Fruit fly (Drosophila melanogaster) whole organism, embryonic: ENCODE results near the gene CG14043.
A peak's percentile ranks its signal among the peaks of the same experiment; 100 is the strongest.

Experiments
- Atf-2 ChIP-seq: fragments of 200-800 bp; sonication (Bioruptor generic); optimal IDR thresholded peaks from 2 replicates; lab custom pipeline; 2016; ENCODE audit warnings: missing biosample characterization, missing genetic modification characterization
- BtbVII ChIP-seq: fragments of 200-800 bp; sonication (Bioruptor generic); optimal IDR thresholded peaks from 3 replicates; lab custom pipeline; 2017; ENCODE audit warnings: missing biosample characterization, mild to moderate bottlenecking, missing genetic modification characterization
- C15 ChIP-seq: fragments of 200-800 bp; sonication (Bioruptor generic); IDR thresholded peaks from 3 replicates; pipeline ENCODE4 v1.3.6; 2022; ENCODE audit warnings: missing biosample characterization, missing genetic modification characterization
- CG10366 ChIP-seq: fragments of 200-800 bp; sonication (Bioruptor generic); IDR thresholded peaks from 2 replicates; pipeline ENCODE4 v1.3.6; 2022; ENCODE audit warnings: missing biosample characterization, missing genetic modification characterization
- CG12769 ChIP-seq: fragments of 200-800 bp; sonication (Bioruptor generic); optimal IDR thresholded peaks from 2 replicates; lab custom pipeline; 2019; ENCODE audit warnings: missing biosample characterization, mild to moderate bottlenecking, missing genetic modification characterization, moderate library complexity
- CG13775 ChIP-seq: fragments of 200-800 bp; sonication (Bioruptor generic); optimal IDR thresholded peaks from 3 replicates; lab custom pipeline; 2017; ENCODE audit warnings: missing biosample characterization, mild to moderate bottlenecking, missing genetic modification characterization
- CG14667 ChIP-seq: fragments of 200-800 bp; sonication (Bioruptor generic); IDR thresholded peaks from 2 replicates; pipeline ENCODE4 v1.3.6; 2022; ENCODE audit warnings: missing biosample characterization, missing genetic modification characterization
- CG15514 ChIP-seq: fragments of 200-800 bp; sonication (Bioruptor generic); optimal IDR thresholded peaks from 3 replicates; lab custom pipeline; 2017; ENCODE audit warnings: missing biosample characterization, missing genetic modification characterization, mild to moderate bottlenecking, moderate library complexity, missing genetic modification reagents
- CG15601 ChIP-seq: fragments of 200-800 bp; sonication (Bioruptor generic); optimal IDR thresholded peaks from 3 replicates; lab custom pipeline; 2019; ENCODE audit warnings: missing biosample characterization, mild to moderate bottlenecking, missing genetic modification characterization, moderate library complexity
- CG1602 ChIP-seq: fragments of 200-800 bp; sonication (Bioruptor generic); optimal IDR thresholded peaks from 3 replicates; lab custom pipeline; 2016; ENCODE audit warnings: missing biosample characterization, missing genetic modification characterization
- CG18599 ChIP-seq: fragments of 200-800 bp; sonication (Bioruptor generic); optimal IDR thresholded peaks from 3 replicates; lab custom pipeline; 2017; ENCODE audit warnings: missing biosample characterization, missing genetic modification characterization, mild to moderate bottlenecking, moderate library complexity, missing genetic modification reagents
- CG2120 ChIP-seq: fragments of 200-800 bp; sonication (Bioruptor generic); optimal IDR thresholded peaks from 3 replicates; lab custom pipeline; 2016; ENCODE audit warnings: missing biosample characterization, missing genetic modification characterization
- CG2875 ChIP-seq: fragments of 200-800 bp; sonication (Bioruptor generic); optimal IDR thresholded peaks from 2 replicates; lab custom pipeline; 2017; ENCODE audit warnings: missing biosample characterization, mild to moderate bottlenecking, missing genetic modification characterization, missing genetic modification reagents
- CG31388 ChIP-seq: fragments of 200-800 bp; sonication (Bioruptor generic); optimal IDR thresholded peaks from 2 replicates; lab custom pipeline; 2016; ENCODE audit warnings: missing biosample characterization, missing genetic modification characterization
- CG3407 ChIP-seq: fragments of 200-800 bp; sonication (Bioruptor generic); optimal IDR thresholded peaks from 2 replicates; lab custom pipeline; 2018; ENCODE audit warnings: missing biosample characterization, mild to moderate bottlenecking, missing genetic modification characterization
- CG5180 ChIP-seq: fragments of 200-800 bp; sonication (Bioruptor generic); optimal IDR thresholded peaks from 3 replicates; lab custom pipeline; 2017; ENCODE audit warnings: missing biosample characterization, missing genetic modification characterization, mild to moderate bottlenecking, moderate library complexity, missing genetic modification reagents
- CG6175 ChIP-seq: fragments of 200-800 bp; sonication (Bioruptor generic); IDR thresholded peaks from 3 replicates; pipeline ENCODE4 v1.3.6; 2022; ENCODE audit warnings: missing biosample characterization, missing genetic modification characterization
- CG7786 ChIP-seq: fragments of 200-800 bp; sonication (Bioruptor generic); optimal IDR thresholded peaks from 2 replicates; lab custom pipeline; 2016; ENCODE audit warnings: missing biosample characterization, missing genetic modification characterization
- CG7839 ChIP-seq: fragments of 200-800 bp; sonication (Bioruptor generic); optimal IDR thresholded peaks from 3 replicates; lab custom pipeline; 2018; ENCODE audit warnings: missing biosample characterization, mild to moderate bottlenecking, missing genetic modification characterization, moderate library complexity
- CG8089 ChIP-seq: fragments of 200-800 bp; sonication (Bioruptor generic); optimal IDR thresholded peaks from 3 replicates; lab custom pipeline; 2016; ENCODE audit warnings: missing biosample characterization, missing genetic modification characterization
- D ChIP-seq, 2 experiments: fragments of 200-800 bp in 1 of 2; fragments of >200 bp in 1 of 2; sonication (Bioruptor generic) in 1 of 2; optimal IDR thresholded peaks; 2 replicates in 1 of 2; 3 replicates in 1 of 2; lab custom pipeline; 2017; ENCODE audit warnings: mild to moderate bottlenecking in 1 of 2, missing biosample characterization in 1 of 2, missing genetic modification characterization in 1 of 2, missing genetic modification reagents in 1 of 2
- HLHmδ ChIP-seq: fragments of 200-800 bp; sonication (Bioruptor generic); optimal IDR thresholded peaks from 2 replicates; lab custom pipeline; 2018; ENCODE audit warnings: missing biosample characterization, mild to moderate bottlenecking, missing genetic modification characterization, moderate library complexity
- Lhr ChIP-seq: fragments of 200-800 bp; sonication (Bioruptor generic); optimal IDR thresholded peaks from 3 replicates; lab custom pipeline; 2017; ENCODE audit warnings: mild to moderate bottlenecking, missing biosample characterization, missing genetic modification reagents, missing genetic modification characterization
- Med ChIP-seq: fragments of 200-800 bp; sonication (Bioruptor generic); peaks from one replicate; lab custom pipeline; 2016; ENCODE audit warnings: missing biosample characterization, missing genetic modification characterization, mild to moderate bottlenecking, inconsistent platforms, moderate library complexity
- Ssrp ChIP-seq: fragments of 200-800 bp; sonication (Bioruptor generic); optimal IDR thresholded peaks from 2 replicates; lab custom pipeline; 2018; ENCODE audit warnings: missing biosample characterization, mild to moderate bottlenecking, missing genetic modification characterization, moderate library complexity
- YL-1 ChIP-seq: fragments of 200-800 bp; sonication (Bioruptor generic); optimal IDR thresholded peaks from 3 replicates; lab custom pipeline; 2017; ENCODE audit warnings: missing biosample characterization, mild to moderate bottlenecking, missing genetic modification characterization
- ab ChIP-seq: fragments of 200-800 bp; sonication (Bioruptor generic); optimal IDR thresholded peaks from 2 replicates; lab custom pipeline; 2016; ENCODE audit warnings: missing biosample characterization, missing genetic modification characterization
- bigmax ChIP-seq: fragments of 200-800 bp; sonication (Bioruptor generic); optimal IDR thresholded peaks from 2 replicates; lab custom pipeline; 2018; ENCODE audit warnings: missing biosample characterization, mild to moderate bottlenecking, missing genetic modification characterization
- bsh ChIP-seq, 2 experiments: fragments of 200-800 bp; sonication (Bioruptor generic); optimal IDR thresholded peaks; 2 replicates each; lab custom pipeline; 2017 to 2018; ENCODE audit warnings: mild to moderate bottlenecking in 2 of 2, missing biosample characterization in 2 of 2, missing genetic modification characterization in 2 of 2, moderate library complexity in 1 of 2
- chm ChIP-seq: fragments of 200-800 bp; sonication (Bioruptor generic); IDR thresholded peaks from 2 replicates; pipeline ENCODE4 v1.3.6; 2022; ENCODE audit warnings: missing biosample characterization, missing genetic modification characterization
- corto ChIP-seq: fragments of 200-800 bp; sonication (Bioruptor generic); optimal IDR thresholded peaks from 2 replicates; lab custom pipeline; 2016; ENCODE audit warnings: missing biosample characterization, mild to moderate bottlenecking, missing genetic modification characterization, moderate library complexity
- da ChIP-seq: fragments of 200-800 bp; sonication (Bioruptor generic); optimal IDR thresholded peaks from 2 replicates; lab custom pipeline; 2016; ENCODE audit warnings: missing biosample characterization, missing genetic modification characterization
- hkb ChIP-seq, 2 experiments: fragments of 200-800 bp in 1 of 2; fragments of >200 bp in 1 of 2; sonication (Bioruptor generic) in 1 of 2; IDR thresholded peaks in 1 of 2; optimal IDR thresholded peaks in 1 of 2; 2 replicates each; pipeline versions ENCODE4 v1.3.6 to Lab custom; 2017 to 2022; ENCODE audit warnings: missing biosample characterization in 1 of 2, missing genetic modification characterization in 1 of 2
- hth ChIP-seq: fragments of >200 bp; optimal IDR thresholded peaks from 2 replicates; lab custom pipeline; 2017; ENCODE audit warnings: inconsistent platforms
- lab ChIP-seq: fragments of 200-800 bp; sonication (Bioruptor generic); optimal IDR thresholded peaks from 3 replicates; lab custom pipeline; 2017; ENCODE audit warnings: missing biosample characterization, missing genetic modification characterization, mild to moderate bottlenecking, moderate library complexity, missing genetic modification reagents
- lbe ChIP-seq: fragments of 200-800 bp; sonication (Bioruptor generic); optimal IDR thresholded peaks from 2 replicates; lab custom pipeline; 2016; ENCODE audit warnings: missing biosample characterization, mild to moderate bottlenecking, missing genetic modification characterization
- nau ChIP-seq: fragments of 200-800 bp; sonication (Bioruptor generic); optimal IDR thresholded peaks from 3 replicates; lab custom pipeline; 2017; ENCODE audit warnings: missing biosample characterization, mild to moderate bottlenecking, missing genetic modification characterization, missing genetic modification reagents
- psq ChIP-seq: fragments of 200-800 bp; sonication (Bioruptor generic); optimal IDR thresholded peaks from 2 replicates; lab custom pipeline; 2017; ENCODE audit warnings: missing biosample characterization, missing genetic modification characterization
- pzg ChIP-seq: fragments of 200-800 bp; sonication (Bioruptor generic); optimal IDR thresholded peaks from 3 replicates; lab custom pipeline; 2018; ENCODE audit warnings: missing biosample characterization, mild to moderate bottlenecking, missing genetic modification characterization, moderate library complexity
- rib ChIP-seq: fragments of 200-800 bp; sonication (Bioruptor generic); IDR thresholded peaks from 2 replicates; pipeline ENCODE4 v1.3.6; 2022; ENCODE audit warnings: missing biosample characterization, missing genetic modification characterization
- sens ChIP-seq: fragments of 200-800 bp; sonication (Bioruptor generic); peaks from one replicate; lab custom pipeline; 2016; ENCODE audit warnings: missing biosample characterization, missing genetic modification characterization
- sens-2 ChIP-seq: fragments of 200-800 bp; sonication (Bioruptor generic); IDR thresholded peaks from 2 replicates; pipeline ENCODE4 v1.3.6; 2022; ENCODE audit warnings: missing biosample characterization, missing genetic modification characterization
- sqz ChIP-seq: fragments of 200-800 bp; sonication (Bioruptor generic); optimal IDR thresholded peaks from 3 replicates; lab custom pipeline; 2018; ENCODE audit warnings: missing biosample characterization, mild to moderate bottlenecking, missing genetic modification characterization
- tna ChIP-seq: fragments of 200-800 bp; sonication (Bioruptor generic); IDR thresholded peaks from 2 replicates; pipeline ENCODE4 v1.3.6; 2022; ENCODE audit warnings: missing biosample characterization, missing genetic modification characterization; ENCODE audit not compliant: partially characterized antibody
- trh ChIP-seq: fragments of 200-800 bp; sonication (Bioruptor generic); optimal IDR thresholded peaks from 2 replicates; lab custom pipeline; 2016; ENCODE audit warnings: missing biosample characterization, missing genetic modification characterization
- wdn ChIP-seq: fragments of 200-800 bp; sonication (Bioruptor generic); IDR thresholded peaks from 2 replicates; pipeline ENCODE4 v1.3.6; 2022; ENCODE audit warnings: missing biosample characterization, missing genetic modification characterization

CG14043 gene

DNA sequence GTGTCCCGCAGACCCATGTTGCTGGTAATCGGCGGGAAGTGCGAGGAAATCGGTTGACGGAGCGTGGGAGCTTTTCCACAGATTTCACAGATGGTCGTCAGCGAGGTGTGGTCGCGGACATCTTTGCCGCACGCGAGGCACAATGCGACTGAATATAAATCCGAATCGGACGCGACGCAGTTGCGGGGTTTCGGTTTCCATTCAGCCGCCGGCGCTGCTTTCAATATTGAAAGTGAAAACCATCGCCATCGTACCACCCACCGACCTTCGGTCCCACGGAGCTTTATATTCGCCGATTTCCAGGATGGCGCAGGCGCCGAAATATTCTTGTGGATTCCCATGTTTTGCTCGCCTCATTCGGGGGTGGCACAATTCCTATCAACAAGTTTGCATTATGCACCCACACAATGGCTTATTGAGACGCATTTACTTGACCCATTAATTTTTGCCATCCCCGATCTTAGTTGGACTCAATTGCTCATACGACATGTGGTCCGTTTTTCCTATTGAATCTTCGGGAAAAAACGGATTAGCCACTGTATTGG lies 35.1 kb upstream of the CG14043 start, which contains the start of gene hoe2 (continued):
- peak; percentile 94 for TF ChIP-seq CG15601 (tag; lab: Kevin White, UChicago)

DNA sequence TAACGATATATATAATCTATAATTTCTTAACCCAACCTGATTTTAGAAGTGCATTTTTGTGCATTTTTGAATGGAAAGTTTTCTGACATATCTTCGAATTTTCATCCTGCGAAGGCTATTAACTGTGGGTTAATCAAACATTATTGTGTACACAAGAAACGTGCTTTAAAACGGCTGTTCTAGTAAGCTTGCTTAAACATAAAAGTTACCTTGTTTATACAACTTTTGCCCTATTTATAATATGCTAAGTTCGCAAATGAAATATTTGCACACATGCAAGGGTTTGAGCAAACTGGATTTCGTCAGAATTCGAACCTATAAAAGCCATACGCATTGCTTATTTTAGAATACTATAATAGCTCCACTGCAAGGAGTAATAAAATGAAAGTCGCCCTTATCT lies 34.4 kb upstream of the CG14043 start, which contains the start of gene Sgs1:
Gene Sgs1, plus strand, starts transcription at position 350 of the 400 bp plus-strand sequence.
- peak; percentile 25 for TF ChIP-seq corto (GFP tag; lab: Kevin White, UChicago)
- no peak for TF ChIP-seq chm (GFP tag; lab: Robert Waterston, UW)
- no peak for TF ChIP-seq CG7786 (GFP tag; lab: Kevin White, UChicago)
- no peak for TF ChIP-seq CG10366
- TF ChIP-seq hkb (optimal IDR thresholded peaks at IDR 0.05; lab: Kevin White, UChicago) = no peak
- TF ChIP-seq hkb (GFP tag; IDR thresholded peaks at IDR 0.05; lab: Robert Waterston, UW) = no peak
- TF ChIP-seq lbe (GFP tag; lab: Kevin White, UChicago) = peak; percentile 16
- TF ChIP-seq Ssrp = no peak
- no peak for TF ChIP-seq nau (GFP tag; lab: Kevin White, UChicago)
- TF ChIP-seq tna = no peak
- TF ChIP-seq trh (GFP tag; lab: Kevin White, UChicago) = no peak
- no peak for TF ChIP-seq bigmax (GFP tag; lab: Kevin White, UChicago)
- TF ChIP-seq sens-2 (GFP tag; lab: Robert Waterston, UW) = no peak
- no peak for TF ChIP-seq CG6175 (GFP tag; lab: Robert Waterston, UW)
- TF ChIP-seq, all 482 proteins: peak for 2

DNA sequence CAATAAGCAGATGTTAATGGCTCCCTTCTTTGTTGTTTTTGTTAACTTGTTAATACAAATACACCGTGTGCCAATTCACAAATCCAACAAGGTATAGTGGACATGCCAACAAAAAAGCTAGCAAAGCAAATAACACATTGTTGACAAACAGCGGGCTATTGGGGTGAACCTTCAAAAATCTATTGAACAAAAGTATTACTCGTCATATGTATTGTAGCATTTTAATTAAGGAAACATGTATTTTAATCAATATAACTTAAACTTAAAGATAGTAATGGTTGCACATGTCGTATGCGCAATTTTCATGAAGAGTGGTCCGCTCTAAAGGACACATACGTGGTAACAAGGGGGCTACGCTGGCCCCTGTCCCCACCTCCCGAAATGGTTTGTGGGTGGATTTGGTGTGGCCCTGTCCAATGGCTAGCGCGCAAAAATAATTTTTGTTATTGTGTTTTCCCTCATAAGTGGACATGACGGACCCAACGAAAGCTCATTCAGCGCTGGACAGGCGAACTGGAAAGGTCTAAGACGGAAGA lies 29.2 kb upstream of the CG14043 start, which contains the start of gene synr:
Gene synr, plus strand, starts transcription at position 486 of the 536 bp plus-strand sequence.
- no peak for TF ChIP-seq CG12769
- TF ChIP-seq bsh (GFP tag; optimal IDR thresholded peaks at IDR 0.05; lab: Kevin White, UChicago) = no peak
- TF ChIP-seq CG2875 (GFP tag; lab: Kevin White, UChicago) = no peak
- no peak for TF ChIP-seq CG13775 (GFP tag; lab: Kevin White, UChicago)
- no peak for TF ChIP-seq sens-2 (GFP tag; lab: Robert Waterston, UW)
- TF ChIP-seq CG5180 (GFP tag; lab: Kevin White, UChicago) = no peak
- no peak for TF ChIP-seq Atf-2 (GFP tag; lab: Kevin White, UChicago)
- TF ChIP-seq CG3407 = no peak
- TF ChIP-seq CG15514 (GFP tag; lab: Kevin White, UChicago) = peak; percentile 7
- TF ChIP-seq sens (GFP tag; lab: Kevin White, UChicago) = peak; percentile 59
- no peak for TF ChIP-seq CG7839 (tag; lab: Kevin White, UChicago)
- no peak for TF ChIP-seq BtbVII (GFP tag; lab: Kevin White, UChicago)
- TF ChIP-seq HLHmδ (GFP tag; lab: Kevin White, UChicago) = no peak
- TF ChIP-seq hth (lab: Kevin White, UChicago) = no peak
- TF ChIP-seq Med (GFP tag; lab: Kevin White, UChicago) = peak; percentile 13
- peak; percentile 32 for TF ChIP-seq CG2120 (GFP tag; lab: Kevin White, UChicago)
- no peak for TF ChIP-seq Lhr
- no peak for TF ChIP-seq sqz
- no peak for TF ChIP-seq rib
- no peak for TF ChIP-seq CG31388 (GFP tag; lab: Kevin White, UChicago)
- no peak for TF ChIP-seq CG8089 (GFP tag; lab: Kevin White, UChicago)
- TF ChIP-seq CG1602 (GFP tag; lab: Kevin White, UChicago) = no peak
- no peak for TF ChIP-seq CG14667 (GFP tag; lab: Robert Waterston, UW)
- TF ChIP-seq C15 (GFP tag; lab: Robert Waterston, UW) = no peak
- peak; percentile 57 for TF ChIP-seq lab
- no peak for TF ChIP-seq psq (GFP tag; lab: Kevin White, UChicago)
- TF ChIP-seq CG18599 (GFP tag; lab: Kevin White, UChicago) = peak; percentile 44
- TF ChIP-seq wdn (GFP tag; lab: Robert Waterston, UW) = 0 out of 2 replicates have a peak, but pooled peaks have one; percentile 11
- TF ChIP-seq da = no peak
- no peak for TF ChIP-seq D (optimal IDR thresholded peaks at IDR 0.05; lab: Kevin White, UChicago)
- no peak for TF ChIP-seq D (GFP tag; optimal IDR thresholded peaks at IDR 0.05; lab: Kevin White, UChicago)
- no peak for TF ChIP-seq pzg
- no peak for TF ChIP-seq ab (GFP tag; lab: Kevin White, UChicago)
- no peak for TF ChIP-seq YL-1
